Worm (Caenorhabditis elegans) whole organism, L3 larva: Measurements from ENCODE around the gene garr-1.

ENCODE experiments used
- R02D3.7 ChIP-seq: fragments of 150-350 bp; optimal IDR thresholded peaks from 2 replicates; lab custom pipeline; 2014; ENCODE audit warnings: missing biosample characterization, missing genetic modification characterization
- aly-2 ChIP-seq: fragments of 150-350 bp; optimal IDR thresholded peaks from 2 replicates; lab custom pipeline; 2014; ENCODE audit warnings: missing biosample characterization, missing genetic modification characterization
- ama-1 ChIP-seq: fragments of 150-350 bp; optimal IDR thresholded peaks from 2 replicates; lab custom pipeline; 2018
- ceh-28 ChIP-seq: fragments of 150-350 bp; optimal IDR thresholded peaks from 2 replicates; lab custom pipeline; 2014; ENCODE audit warnings: missing biosample characterization, missing genetic modification reagents, missing genetic modification characterization
- ceh-82 ChIP-seq: fragments of 150-350 bp; optimal IDR thresholded peaks from 2 replicates; lab custom pipeline; 2014; ENCODE audit warnings: missing biosample characterization, missing genetic modification characterization
- ceh-9 ChIP-seq: sonication (generic microtip); optimal IDR thresholded peaks from 2 replicates; lab custom pipeline; 2018; ENCODE audit warnings: missing biosample characterization, missing genetic modification characterization
- daf-12 ChIP-seq: fragments of 150-350 bp; optimal IDR thresholded peaks from 2 replicates; lab custom pipeline; 2014; ENCODE audit warnings: missing biosample characterization, missing genetic modification reagents, missing genetic modification characterization
- egl-5 ChIP-seq: fragments of 150-350 bp; optimal IDR thresholded peaks from 2 replicates; lab custom pipeline; 2017; ENCODE audit warnings: missing biosample characterization, missing genetic modification reagents, missing genetic modification characterization, inconsistent platforms
- elt-1 ChIP-seq: fragments of 150-350 bp; optimal IDR thresholded peaks from 2 replicates; lab custom pipeline; 2014; ENCODE audit warnings: missing biosample characterization, missing genetic modification characterization
- elt-2 ChIP-seq: sonication (generic microtip); optimal IDR thresholded peaks from 2 replicates; lab custom pipeline; 2016; ENCODE audit warnings: missing genetic modification reagents, mild to moderate bottlenecking, missing genetic modification characterization, missing compliant biosample characterization
- elt-3 ChIP-seq, 3 experiments: fragments of 150-350 bp in 1 of 3; sonication (generic microtip) in 2 of 3; optimal IDR thresholded peaks; 2 replicates in 2 of 3; 4 replicates in 1 of 3; lab custom pipeline; 2014 to 2017; ENCODE audit warnings: missing biosample characterization in 3 of 3, missing genetic modification characterization in 3 of 3
- eor-1 ChIP-seq, 2 experiments: fragments of 150-350 bp; optimal IDR thresholded peaks; 2 replicates each; lab custom pipeline; 2014 to 2018; ENCODE audit warnings: missing biosample characterization in 2 of 2, missing genetic modification characterization in 2 of 2
- fkh-10 ChIP-seq: sonication (generic microtip); optimal IDR thresholded peaks from 2 replicates; lab custom pipeline; 2017; ENCODE audit warnings: missing biosample characterization, missing genetic modification reagents, missing genetic modification characterization
- fos-1 ChIP-seq: fragments of 150-350 bp; optimal IDR thresholded peaks from 2 replicates; lab custom pipeline; 2014; ENCODE audit warnings: missing biosample characterization, missing genetic modification characterization
- hmg-11 ChIP-seq: sonication (generic microtip); optimal IDR thresholded peaks from 2 replicates; lab custom pipeline; 2016; ENCODE audit warnings: missing genetic modification characterization, missing compliant biosample characterization
- jun-1 ChIP-seq: fragments of 150-350 bp; optimal IDR thresholded peaks from 2 replicates; lab custom pipeline; 2014; ENCODE audit warnings: missing biosample characterization, missing genetic modification reagents, missing genetic modification characterization
- lin-15B ChIP-seq: fragments of 150-350 bp; optimal IDR thresholded peaks from 2 replicates; lab custom pipeline; 2014; ENCODE audit warnings: missing biosample characterization, missing genetic modification characterization
- lsy-12 ChIP-seq: sonication (generic microtip); optimal IDR thresholded peaks from 2 replicates; lab custom pipeline; 2016; ENCODE audit warnings: mild to moderate bottlenecking, missing genetic modification characterization, missing compliant biosample characterization
- mml-1 ChIP-seq: fragments of 150-350 bp; sonication (generic microtip); optimal IDR thresholded peaks from 3 replicates; lab custom pipeline; 2014; ENCODE audit warnings: missing biosample characterization, missing genetic modification characterization
- nfya-1 ChIP-seq: sonication (generic microtip); optimal IDR thresholded peaks from 2 replicates; lab custom pipeline; 2017; ENCODE audit warnings: missing genetic modification characterization, mild to moderate bottlenecking, missing compliant biosample characterization, antibody characterized with exemption, moderate library complexity; ENCODE audit not compliant: insufficient read depth
- nhr-11 ChIP-seq: fragments of 150-350 bp; optimal IDR thresholded peaks from 2 replicates; lab custom pipeline; 2014; ENCODE audit warnings: missing biosample characterization, missing genetic modification characterization
- nhr-12 ChIP-seq: fragments of 150-350 bp; optimal IDR thresholded peaks from 2 replicates; lab custom pipeline; 2014; ENCODE audit warnings: missing biosample characterization, missing genetic modification characterization
- nhr-23 ChIP-seq: fragments of 150-350 bp; optimal IDR thresholded peaks from 2 replicates; lab custom pipeline; 2014; ENCODE audit warnings: missing biosample characterization, missing genetic modification reagents, missing genetic modification characterization
- nhr-25 ChIP-seq: sonication (generic microtip); optimal IDR thresholded peaks from 2 replicates; lab custom pipeline; 2017; ENCODE audit warnings: missing biosample characterization, missing genetic modification characterization
- nhr-28 ChIP-seq: fragments of 150-350 bp; optimal IDR thresholded peaks from 2 replicates; lab custom pipeline; 2014; ENCODE audit warnings: missing biosample characterization, missing genetic modification characterization
- nhr-43 ChIP-seq: sonication (generic microtip); optimal IDR thresholded peaks from 2 replicates; lab custom pipeline; 2016; ENCODE audit warnings: mild to moderate bottlenecking, missing genetic modification characterization, missing compliant biosample characterization; ENCODE audit not compliant: poor library complexity, severe bottlenecking
- nhr-67 ChIP-seq: fragments of 150-350 bp; optimal IDR thresholded peaks from 2 replicates; lab custom pipeline; 2014; ENCODE audit warnings: missing biosample characterization, missing genetic modification characterization
- nhr-76 ChIP-seq: fragments of 150-350 bp; sonication (generic microtip); optimal IDR thresholded peaks from 5 replicates; lab custom pipeline; 2014; ENCODE audit warnings: missing biosample characterization, missing genetic modification characterization
- nhr-77 ChIP-seq: fragments of 150-350 bp; optimal IDR thresholded peaks from 2 replicates; lab custom pipeline; 2014; ENCODE audit warnings: missing biosample characterization, missing genetic modification characterization
- pha-4 ChIP-seq: fragments of 150-350 bp; optimal IDR thresholded peaks from 2 replicates; lab custom pipeline; 2014; ENCODE audit warnings: missing biosample characterization, missing genetic modification reagents, missing genetic modification characterization
- pqm-1 ChIP-seq: fragments of 150-350 bp; optimal IDR thresholded peaks from 2 replicates; lab custom pipeline; 2017; ENCODE audit warnings: missing biosample characterization, missing genetic modification characterization, inconsistent platforms
- sea-2 ChIP-seq: fragments of 150-350 bp; sonication (generic microtip); optimal IDR thresholded peaks from 4 replicates; lab custom pipeline; 2014; ENCODE audit warnings: missing biosample characterization, missing genetic modification reagents, missing genetic modification characterization
- skn-1 ChIP-seq: fragments of 150-350 bp; optimal IDR thresholded peaks from 2 replicates; lab custom pipeline; 2014; ENCODE audit warnings: missing biosample characterization, missing genetic modification characterization
- snpc-4 ChIP-seq: fragments of 150-350 bp; optimal IDR thresholded peaks from 2 replicates; lab custom pipeline; 2014; ENCODE audit warnings: missing biosample characterization, missing genetic modification characterization
- unc-39 ChIP-seq: sonication (generic microtip); optimal IDR thresholded peaks from 4 replicates; lab custom pipeline; 2017; ENCODE audit warnings: missing biosample characterization, missing genetic modification characterization
- unc-62 ChIP-seq: fragments of 150-350 bp; sonication (generic microtip); optimal IDR thresholded peaks from 4 replicates; lab custom pipeline; 2014; ENCODE audit warnings: missing biosample characterization, missing genetic modification reagents, missing genetic modification characterization
- zag-1 ChIP-seq: fragments of 150-350 bp; optimal IDR thresholded peaks from 2 replicates; lab custom pipeline; 2014; ENCODE audit warnings: missing biosample characterization, missing genetic modification characterization
- ztf-11 ChIP-seq: fragments of 150-350 bp; optimal IDR thresholded peaks from 2 replicates; lab custom pipeline; 2014; ENCODE audit warnings: missing biosample characterization, missing genetic modification characterization
- ztf-4 ChIP-seq: fragments of 150-350 bp; optimal IDR thresholded peaks from 2 replicates; lab custom pipeline; 2014; ENCODE audit warnings: missing biosample characterization, missing genetic modification characterization

garr-1 gene

ce11 chrIV:396373-396772, 29.6 kb upstream of the garr-1 start, which contains the start of gene rrp-8:
Gene rrp-8 (plus strand): TSS chrIV:396545.
- TF ChIP-seq snpc-4, result no peak
- no peak for TF ChIP-seq fkh-10 (GFP tag; lab: Kevin White, UChicago)
- TF ChIP-seq nhr-43 (tag; lab: Kevin White, UChicago), result no peak
- no peak for TF ChIP-seq ceh-28
- TF ChIP-seq aly-2 (tag; lab: Kevin White, UChicago), result no peak
- TF ChIP-seq mml-1 (tag; lab: Kevin White, UChicago), result no peak
- TF ChIP-seq eor-1 (tag; optimal IDR thresholded peaks at IDR 0.05; lab: Kevin White, UChicago), result no peak
- no peak for TF ChIP-seq sea-2 (GFP tag; lab: Kevin White, UChicago)
- no peak for TF ChIP-seq nhr-23 (tag; lab: Kevin White, UChicago)
- TF ChIP-seq fos-1 (tag; lab: Kevin White, UChicago), result no peak
- TF ChIP-seq, all 47 proteins: peak for 0

ce11 chrIV:401395-401794, 24.6 kb upstream of the garr-1 start, which contains the start of gene gpa-4:
Gene gpa-4 (plus strand): TSS chrIV:401695.
- TF ChIP-seq zag-1 (no peak), snpc-4 (no peak), nhr-12 (no peak), elt-2 (tag; lab: Kevin White, UChicago) (no peak), nfya-1 (tag; lab: Kevin White, UChicago) (no peak), pha-4 (no peak), mml-1 (tag; lab: Kevin White, UChicago) (no peak), nhr-25 (tag; lab: Kevin White, UChicago) (no peak)

ce11 chrIV:408892-409291, 17.1 kb upstream of the garr-1 start:
- no peak for TF ChIP-seq jun-1 (tag; lab: Kevin White, UChicago)
- peak; percentile 10 for TF ChIP-seq pqm-1 (tag; lab: Kevin White, UChicago)
- peak; percentile 53 for TF ChIP-seq elt-2 (tag; lab: Kevin White, UChicago)
- TF ChIP-seq egl-5 (tag; lab: Kevin White, UChicago), result no peak
- no peak for TF ChIP-seq nhr-11 (tag; lab: Kevin White, UChicago)
- TF ChIP-seq pha-4, result peak; percentile 4
- no peak for TF ChIP-seq hmg-11
- TF ChIP-seq, all 47 proteins: peak for 3

- TF ChIP-seq nfya-1 (tag; lab: Kevin White, UChicago), result no peak
- no peak for TF ChIP-seq unc-39 (tag; lab: Kevin White, UChicago)
- no peak for TF ChIP-seq ztf-4
- TF ChIP-seq nhr-43 (tag; lab: Kevin White, UChicago), result no peak
- TF ChIP-seq sea-2 (GFP tag; lab: Kevin White, UChicago), result no peak
- no peak for TF ChIP-seq daf-12 (tag; lab: Kevin White, UChicago)
- TF ChIP-seq nhr-77 (tag; lab: Kevin White, UChicago), result no peak
- no peak for TF ChIP-seq unc-62 (GFP tag; lab: Kevin White, UChicago)
- TF ChIP-seq jun-1 (tag; lab: Kevin White, UChicago), result no peak
- no peak for TF ChIP-seq ztf-11 (tag; lab: Kevin White, UChicago)
- TF ChIP-seq nhr-76 (tag; lab: Kevin White, UChicago), result no peak
- no peak for TF ChIP-seq ceh-82 (tag; lab: Kevin White, UChicago)
- TF ChIP-seq pqm-1 (tag; lab: Kevin White, UChicago), result no peak
- no peak for TF ChIP-seq egl-5 (tag; lab: Kevin White, UChicago)
- no peak for TF ChIP-seq elt-1 (tag; lab: Kevin White, UChicago)
- TF ChIP-seq lin-15B (tag; lab: Kevin White, UChicago), result no peak
- no peak for TF ChIP-seq eor-1 (tag; optimal IDR thresholded peaks at IDR 0.05; lab: Kevin White, UChicago)
- TF ChIP-seq fkh-10 (GFP tag; lab: Kevin White, UChicago), result no peak
These were observed 16.0 kb upstream of the garr-1 start, which contains the start of gene kgb-1 for ce11 chrIV:409935-410334. Gene kgb-1 (minus strand): TSS chrIV:410035.

- TF ChIP-seq lsy-12 (tag; lab: Kevin White, UChicago) (peak; percentile 43), nhr-77 (tag; lab: Kevin White, UChicago) (peak; percentile 13), lin-15B (tag; lab: Kevin White, UChicago) (peak; percentile 56), nhr-12 (no peak), skn-1 (peak; percentile 79), nhr-25 (tag; lab: Kevin White, UChicago) (peak; percentile 53), pha-4 (peak; percentile 93), pqm-1 (tag; lab: Kevin White, UChicago) (peak; percentile 58), ceh-82 (tag; lab: Kevin White, UChicago) (no peak), zag-1 (no peak), elt-2 (tag; lab: Kevin White, UChicago) (peak; percentile 73), elt-3 (tag; optimal IDR thresholded peaks at IDR 0.05; lab: Kevin White, UChicago) (no peak), ama-1 (no peak), hmg-11 (peak; percentile 59), ztf-4 (no peak), nfya-1 (tag; lab: Kevin White, UChicago) (peak; percentile 76), aly-2 (tag; lab: Kevin White, UChicago) (no peak), jun-1 (tag; lab: Kevin White, UChicago) (peak; percentile 65), nhr-43 (tag; lab: Kevin White, UChicago) (peak; percentile 68), nhr-23 (tag; lab: Kevin White, UChicago) (peak; percentile 81), snpc-4 (peak; percentile 11), ceh-9 (tag; lab: Kevin White, UChicago) (no peak), nhr-67 (tag; lab: Kevin White, UChicago) (no peak), mml-1 (tag; lab: Kevin White, UChicago) (no peak), R02D3.7 (tag; lab: Kevin White, UChicago) (peak; percentile 47), ceh-28 (peak; percentile 20), fkh-10 (GFP tag; lab: Kevin White, UChicago) (no peak), nhr-28 (tag; lab: Kevin White, UChicago) (no peak)
These were observed 15.5 kb upstream of the garr-1 start, which contains the start of gene T07A9.12 for ce11 chrIV:410420-410891. Gene T07A9.12 (plus strand): TSS chrIV:410867.
